Worm (Caenorhabditis elegans) whole organism, early embryonic: Measurements from ENCODE around the gene igcm-1.

ENCODE experiments used
- F13C5.2 ChIP-seq: sonication (generic microtip); optimal IDR thresholded peaks from 2 replicates; lab custom pipeline; 2017; ENCODE audit warnings: mild to moderate bottlenecking, missing genetic modification characterization, inconsistent platforms, missing compliant biosample characterization
- ama-1 ChIP-seq: fragments of 150-350 bp; optimal IDR thresholded peaks from 2 replicates; lab custom pipeline; 2014
- tra-4 ChIP-seq: sonication (generic microtip); optimal IDR thresholded peaks from 2 replicates; lab custom pipeline; 2017; ENCODE audit warnings: missing genetic modification characterization, missing compliant biosample characterization

DNA sequence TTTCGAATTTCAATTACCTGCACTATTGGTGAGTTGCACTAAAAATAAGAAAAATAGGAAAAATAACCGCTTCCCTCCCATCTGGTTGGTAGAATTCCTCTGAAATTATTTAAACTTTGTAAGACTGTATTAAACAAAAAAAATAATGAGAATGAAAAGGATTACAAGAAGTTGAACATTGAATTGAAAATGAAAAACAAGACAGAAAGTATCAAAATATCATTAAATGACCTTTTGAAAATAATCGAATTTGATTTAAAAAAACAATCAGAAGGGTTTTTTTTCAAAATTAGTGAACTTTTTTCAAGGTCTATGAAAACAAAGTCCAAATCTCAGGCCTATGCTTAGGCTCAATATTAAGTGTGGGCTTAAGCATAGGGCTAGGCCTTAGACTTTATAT, at the start of gene igcm-1:
- TF ChIP-seq F13C5.2 (no peak), tra-4 (tag; lab: Kevin White, UChicago) (no peak), ama-1 (lab: Kevin White, UChicago) (no peak)
